Worm (Caenorhabditis elegans) whole organism, early embryonic: ENCODE data around the gene srlf-13.
A peak's percentile ranks its signal among the peaks of the same experiment; 100 is the strongest.

Experiments
- B0310.2 ChIP-seq: sonication (generic microtip); optimal IDR thresholded peaks from 2 replicates; lab custom pipeline; 2016; ENCODE audit warnings: mild to moderate bottlenecking, missing genetic modification characterization, missing compliant biosample characterization
- F13C5.2 ChIP-seq: sonication (generic microtip); optimal IDR thresholded peaks from 2 replicates; lab custom pipeline; 2017; ENCODE audit warnings: mild to moderate bottlenecking, missing genetic modification characterization, inconsistent platforms, missing compliant biosample characterization
- aly-1 ChIP-seq: sonication (generic microtip); optimal IDR thresholded peaks from 2 replicates; lab custom pipeline; 2016; ENCODE audit warnings: missing genetic modification characterization, missing compliant biosample characterization
- ama-1 ChIP-seq: fragments of 150-350 bp; optimal IDR thresholded peaks from 2 replicates; lab custom pipeline; 2014
- ceh-13 ChIP-seq: fragments of 200-800 bp; sonication (Bioruptor generic); optimal IDR thresholded peaks from 2 replicates; lab custom pipeline; 2018; ENCODE audit warnings: mild to moderate bottlenecking, missing genetic modification characterization, missing compliant biosample characterization
- ceh-36 ChIP-seq: sonication (generic microtip); optimal IDR thresholded peaks from 2 replicates; lab custom pipeline; 2016; ENCODE audit warnings: missing genetic modification characterization, inconsistent platforms, missing compliant biosample characterization
- ets-7 ChIP-seq: sonication (generic microtip); optimal IDR thresholded peaks from 2 replicates; lab custom pipeline; 2016; ENCODE audit warnings: missing genotype, missing genetic modification characterization, missing compliant biosample characterization
- flt-1 ChIP-seq: fragments of 200-800 bp; sonication (Bioruptor generic); IDR thresholded peaks from 2 replicates; pipeline ENCODE4 v1.3.6; 2022; ENCODE audit warnings: missing genetic modification characterization, missing compliant biosample characterization
- hmbx-1 ChIP-seq: sonication (generic microtip); optimal IDR thresholded peaks from 2 replicates; lab custom pipeline; 2016; ENCODE audit warnings: mild to moderate bottlenecking, missing genetic modification characterization, missing compliant biosample characterization
- hmg-4 ChIP-seq: fragments of 200-800 bp; sonication (Bioruptor generic); optimal IDR thresholded peaks from 2 replicates; lab custom pipeline; 2018; ENCODE audit warnings: mild to moderate bottlenecking, missing genetic modification characterization, missing compliant biosample characterization
- hnd-1 ChIP-seq: sonication (generic microtip); optimal IDR thresholded peaks from 2 replicates; lab custom pipeline; 2016; ENCODE audit warnings: missing genetic modification characterization, missing compliant biosample characterization
- pes-1 ChIP-seq: fragments of 200-800 bp; sonication (Bioruptor generic); IDR thresholded peaks from 2 replicates; pipeline ENCODE4 v1.3.6; 2022; ENCODE audit warnings: missing genetic modification reagents, missing genetic modification characterization, missing compliant biosample characterization
- scrt-1 ChIP-seq: fragments of 200-800 bp; sonication (Bioruptor generic); IDR thresholded peaks from 2 replicates; pipeline ENCODE4 v1.3.6; 2022; ENCODE audit warnings: missing genetic modification characterization, missing compliant biosample characterization
- sea-1 ChIP-seq: fragments of 200-800 bp; sonication (Bioruptor generic); conservative IDR thresholded peaks from 2 replicates; pipeline ENCODE4 v1.3.6; 2022; ENCODE audit warnings: missing genetic modification characterization, missing compliant biosample characterization
- tbx-11 ChIP-seq: fragments of 200-800 bp; sonication (Bioruptor generic); IDR thresholded peaks from 2 replicates; pipeline ENCODE4 v1.3.6; 2022; ENCODE audit warnings: missing genetic modification characterization, missing compliant biosample characterization
- tbx-37 ChIP-seq: fragments of 200-800 bp; sonication (Bioruptor generic); conservative IDR thresholded peaks from 2 replicates; pipeline ENCODE4 v1.3.6; 2022; ENCODE audit warnings: missing genetic modification reagents, missing genetic modification characterization, missing compliant biosample characterization
- tra-4 ChIP-seq: sonication (generic microtip); optimal IDR thresholded peaks from 2 replicates; lab custom pipeline; 2017; ENCODE audit warnings: missing genetic modification characterization, missing compliant biosample characterization

srlf-13 gene

DNA sequence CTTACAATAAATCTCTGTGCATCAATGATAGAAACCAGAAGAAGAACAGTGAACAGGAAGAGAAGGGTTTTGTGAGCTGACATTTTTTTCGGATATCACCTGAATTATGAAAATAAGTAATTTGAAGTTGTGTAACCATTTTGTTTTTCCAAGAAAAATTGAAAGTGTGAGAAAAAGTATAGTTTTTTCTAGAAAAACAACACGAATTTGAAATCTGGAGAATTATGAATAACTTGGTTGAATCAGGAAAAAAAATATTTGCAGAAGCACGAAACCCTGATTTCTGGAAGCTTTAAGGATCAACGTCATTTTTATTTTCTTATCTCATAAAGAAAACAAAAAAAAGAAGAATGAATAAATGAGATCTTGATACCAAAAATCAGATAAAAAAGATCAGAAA, 21.9 kb downstream of the srlf-13 start, which contains the start of gene F13E9.12:
TSS of gene F13E9.12 (minus strand) at position 101 of the 400 bp plus-strand sequence.
- TF ChIP-seq pes-1 (GFP tag; lab: Robert Waterston, UW) (no peak), hmbx-1 (tag; lab: Kevin White, UChicago) (no peak), F13C5.2 (no peak), tbx-11 (GFP tag; lab: Robert Waterston, UW) (no peak), tbx-37 (GFP tag; lab: Robert Waterston, UW) (no peak), ama-1 (lab: Kevin White, UChicago) (no peak), ceh-13 (GFP tag; lab: Kevin White, UChicago) (no peak), scrt-1 (GFP tag; lab: Robert Waterston, UW) (no peak), ets-7 (tag; lab: Kevin White, UChicago) (no peak), hmg-4 (GFP tag; lab: Kevin White, UChicago) (no peak), B0310.2 (tag; lab: Kevin White, UChicago) (no peak), aly-1 (tag; lab: Kevin White, UChicago) (no peak), ceh-36 (no peak), flt-1 (GFP tag; lab: Robert Waterston, UW) (no peak), hnd-1 (no peak), tra-4 (tag; lab: Kevin White, UChicago) (no peak), sea-1 (GFP tag; lab: Robert Waterston, UW) (no peak)

- no peak for TF ChIP-seq ets-7 (tag; lab: Kevin White, UChicago)
- no peak for TF ChIP-seq ceh-36
- TF ChIP-seq scrt-1 (GFP tag; lab: Robert Waterston, UW) = no peak
- no peak for TF ChIP-seq hmg-4 (GFP tag; lab: Kevin White, UChicago)
- TF ChIP-seq flt-1 (GFP tag; lab: Robert Waterston, UW) = no peak
- TF ChIP-seq ceh-13 (GFP tag; lab: Kevin White, UChicago) = no peak
- TF ChIP-seq ama-1 (lab: Kevin White, UChicago) = no peak
- TF ChIP-seq tbx-37 (GFP tag; lab: Robert Waterston, UW) = no peak
- TF ChIP-seq tbx-11 (GFP tag; lab: Robert Waterston, UW) = no peak
- TF ChIP-seq B0310.2 (tag; lab: Kevin White, UChicago) = no peak
- no peak for TF ChIP-seq F13C5.2
- TF ChIP-seq tra-4 (tag; lab: Kevin White, UChicago) = no peak
- no peak for TF ChIP-seq pes-1 (GFP tag; lab: Robert Waterston, UW)
- TF ChIP-seq sea-1 (GFP tag; lab: Robert Waterston, UW) = no peak
- no peak for TF ChIP-seq hmbx-1 (tag; lab: Kevin White, UChicago)
- no peak for TF ChIP-seq hnd-1
- no peak for TF ChIP-seq aly-1 (tag; lab: Kevin White, UChicago)
These were observed 26.3 kb downstream of the srlf-13 start for ce11 chrIV:10870158-10870557.

- TF ChIP-seq F13C5.2 = no peak
- peak; percentile 21 for TF ChIP-seq hmg-4 (GFP tag; lab: Kevin White, UChicago)
- 0 out of 2 replicates have a peak, but pooled peaks have one; percentile 43 for TF ChIP-seq flt-1 (GFP tag; lab: Robert Waterston, UW)
These were observed 26.8 kb downstream of the srlf-13 start for ce11 chrIV:10869642-10870041.

DNA sequence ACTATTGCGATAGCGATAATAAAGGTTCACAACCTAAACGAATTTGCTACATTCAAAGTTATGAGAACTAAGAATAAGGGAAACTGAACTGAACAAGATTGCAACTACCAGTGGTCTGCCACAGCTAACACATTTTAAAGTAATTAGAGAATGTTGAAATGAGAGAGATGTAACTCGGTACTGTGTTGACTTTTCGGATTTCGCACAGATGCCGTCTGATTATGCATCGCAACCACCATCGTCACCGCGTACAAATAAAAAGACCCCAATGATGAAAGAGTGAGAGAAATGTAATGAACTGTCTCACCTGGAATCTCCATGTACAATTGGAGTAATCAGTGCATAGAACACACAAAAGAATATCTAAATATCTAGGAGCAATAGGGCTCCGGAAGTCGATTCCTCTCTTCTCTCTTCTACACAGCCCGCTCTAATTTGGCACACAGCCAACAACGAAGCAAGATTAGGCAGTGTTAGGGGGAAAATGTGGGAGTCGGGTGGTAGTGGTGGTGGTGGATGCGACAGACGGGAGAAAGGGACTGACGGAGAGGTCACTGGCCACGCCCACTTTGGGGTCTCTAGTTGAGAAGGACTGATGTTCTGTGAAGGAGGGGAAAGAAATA, 27.7 kb downstream of the srlf-13 start, which contains the start of gene F13E9.11:
TSS of gene F13E9.11 (minus strand) at position 507 of the 623 bp plus-strand sequence.
- 0 out of 2 replicates have a peak, but pooled peaks have one; percentile 48 for TF ChIP-seq tbx-11 (GFP tag; lab: Robert Waterston, UW)
- TF ChIP-seq pes-1 (GFP tag; lab: Robert Waterston, UW) = no peak
- TF ChIP-seq ets-7 (tag; lab: Kevin White, UChicago) = peak; percentile 51
- TF ChIP-seq sea-1 (GFP tag; lab: Robert Waterston, UW) = no peak
- TF ChIP-seq hmg-4 (GFP tag; lab: Kevin White, UChicago) = peak; percentile 10

- no peak for TF ChIP-seq B0310.2 (tag; lab: Kevin White, UChicago)
- TF ChIP-seq ama-1 (lab: Kevin White, UChicago) = no peak
- TF ChIP-seq tbx-11 (GFP tag; lab: Robert Waterston, UW) = no peak
- TF ChIP-seq hmg-4 (GFP tag; lab: Kevin White, UChicago) = no peak
- no peak for TF ChIP-seq ceh-36
- no peak for TF ChIP-seq hmbx-1 (tag; lab: Kevin White, UChicago)
- no peak for TF ChIP-seq aly-1 (tag; lab: Kevin White, UChicago)
- no peak for TF ChIP-seq pes-1 (GFP tag; lab: Robert Waterston, UW)
- no peak for TF ChIP-seq tra-4 (tag; lab: Kevin White, UChicago)
- TF ChIP-seq scrt-1 (GFP tag; lab: Robert Waterston, UW) = no peak
These were observed 28.9 kb downstream of the srlf-13 start for ce11 chrIV:10867370-10868146.

ce11 chrIV:10864031-10864430, 32.4 kb downstream of the srlf-13 start, which contains the start of gene nish-1:
Gene nish-1 (plus strand): TSS chrIV:10864331.
- TF ChIP-seq scrt-1 (GFP tag; lab: Robert Waterston, UW) (no peak), flt-1 (GFP tag; lab: Robert Waterston, UW) (no peak), tbx-37 (GFP tag; lab: Robert Waterston, UW) (no peak), sea-1 (GFP tag; lab: Robert Waterston, UW) (no peak), F13C5.2 (no peak)

ce11 chrIV:10861102-10861501, 35.3 kb downstream of the srlf-13 start, which contains the start of gene rbm-22:
Gene rbm-22 (plus strand): TSS chrIV:10861402.
- no peak for TF ChIP-seq flt-1 (GFP tag; lab: Robert Waterston, UW)
- no peak for TF ChIP-seq tbx-37 (GFP tag; lab: Robert Waterston, UW)
- TF ChIP-seq hmg-4 (GFP tag; lab: Kevin White, UChicago) = no peak
- no peak for TF ChIP-seq hmbx-1 (tag; lab: Kevin White, UChicago)
- TF ChIP-seq B0310.2 (tag; lab: Kevin White, UChicago) = no peak
- no peak for TF ChIP-seq ama-1 (lab: Kevin White, UChicago)
- TF ChIP-seq aly-1 (tag; lab: Kevin White, UChicago) = no peak
- no peak for TF ChIP-seq pes-1 (GFP tag; lab: Robert Waterston, UW)
- no peak for TF ChIP-seq tbx-11 (GFP tag; lab: Robert Waterston, UW)
- no peak for TF ChIP-seq ets-7 (tag; lab: Kevin White, UChicago)
- no peak for TF ChIP-seq F13C5.2
- no peak for TF ChIP-seq ceh-36
- no peak for TF ChIP-seq scrt-1 (GFP tag; lab: Robert Waterston, UW)
- TF ChIP-seq tra-4 (tag; lab: Kevin White, UChicago) = no peak
